Worm (Caenorhabditis elegans) whole organism, L2 larva: ENCODE data around the gene C13F10.1.

Experiments
- F13H6.1 ChIP-seq: sonication (generic microtip); optimal IDR thresholded peaks from 2 replicates; lab custom pipeline; 2016; ENCODE audit warnings: missing genetic modification characterization, missing compliant biosample characterization
- R02D3.7 ChIP-seq: fragments of 150-350 bp; optimal IDR thresholded peaks from 2 replicates; lab custom pipeline; 2014; ENCODE audit warnings: missing biosample characterization, missing genetic modification characterization
- egl-27 ChIP-seq: sonication (generic microtip); optimal IDR thresholded peaks from 3 replicates; lab custom pipeline; 2017; ENCODE audit warnings: missing biosample characterization, missing genetic modification reagents, missing genetic modification characterization
- nhr-11 ChIP-seq: fragments of 150-350 bp; optimal IDR thresholded peaks from 2 replicates; lab custom pipeline; 2014; ENCODE audit warnings: missing biosample characterization, missing genetic modification characterization
- nhr-237 ChIP-seq: fragments of 150-350 bp; optimal IDR thresholded peaks from 2 replicates; lab custom pipeline; 2014; ENCODE audit warnings: missing biosample characterization, missing genetic modification characterization
- peb-1 ChIP-seq: fragments of 150-350 bp; optimal IDR thresholded peaks from 2 replicates; lab custom pipeline; 2014; ENCODE audit warnings: missing biosample characterization, missing genetic modification characterization
- skn-1 ChIP-seq: sonication (generic microtip); optimal IDR thresholded peaks from 2 replicates; lab custom pipeline; 2017; ENCODE audit warnings: missing biosample characterization, missing genetic modification characterization
- snpc-4 ChIP-seq: fragments of 150-350 bp; optimal IDR thresholded peaks from 2 replicates; lab custom pipeline; 2014; ENCODE audit warnings: missing biosample characterization, missing genetic modification characterization

- TF ChIP-seq F13H6.1 (no peak), snpc-4 (tag; lab: Kevin White, UChicago) (no peak), egl-27 (tag; lab: Kevin White, UChicago) (no peak), nhr-11 (tag; lab: Kevin White, UChicago) (no peak), peb-1 (tag; lab: Kevin White, UChicago) (no peak), skn-1 (tag; lab: Kevin White, UChicago) (no peak), nhr-237 (tag; lab: Kevin White, UChicago) (no peak), R02D3.7 (tag; lab: Kevin White, UChicago) (no peak)
Observed at ce11 chrV:7255095-7255494, 31.2 kb downstream of the C13F10.1 start, which contains the start of gene C05C8.8.
